Fruit fly (Drosophila melanogaster) whole organism, embryonic: Measurements from ENCODE around the gene CG33298.

ENCODE experiments used
- Awh ChIP-seq: fragments of 200-800 bp; sonication (Bioruptor generic); IDR thresholded peaks from 2 replicates; pipeline ENCODE4, ENCODE4 v1.3.6; 2022; ENCODE audit warnings: missing biosample characterization, missing genetic modification characterization
- BEAF-32 ChIP-seq: fragments of 200-800 bp; sonication (Bioruptor generic); optimal IDR thresholded peaks from 3 replicates; lab custom pipeline; 2017; ENCODE audit warnings: missing biosample characterization, missing genetic modification characterization, mild to moderate bottlenecking, moderate library complexity, missing genetic modification reagents
- CG10209 ChIP-seq: fragments of 200-800 bp; sonication (Bioruptor generic); optimal IDR thresholded peaks from 3 replicates; lab custom pipeline; 2017; ENCODE audit warnings: missing biosample characterization, mild to moderate bottlenecking, missing genetic modification characterization, missing genetic modification reagents
- CG11093 ChIP-seq: fragments of 200-800 bp; sonication (Bioruptor generic); IDR thresholded peaks from 3 replicates; pipeline ENCODE4 v1.3.6; 2022; ENCODE audit warnings: missing biosample characterization, missing genetic modification characterization
- CG11398 ChIP-seq: fragments of 200-800 bp; sonication (Bioruptor generic); optimal IDR thresholded peaks from 2 replicates; lab custom pipeline; 2016; ENCODE audit warnings: missing biosample characterization, missing genetic modification characterization
- CG11723 ChIP-seq: fragments of 200-800 bp; sonication (Bioruptor generic); optimal IDR thresholded peaks from 2 replicates; lab custom pipeline; 2017; ENCODE audit warnings: missing biosample characterization, mild to moderate bottlenecking, missing genetic modification characterization
- CG12769 ChIP-seq: fragments of 200-800 bp; sonication (Bioruptor generic); optimal IDR thresholded peaks from 2 replicates; lab custom pipeline; 2019; ENCODE audit warnings: missing biosample characterization, mild to moderate bottlenecking, missing genetic modification characterization, moderate library complexity
- CG12942 ChIP-seq: fragments of 200-800 bp; sonication (Bioruptor generic); optimal IDR thresholded peaks from 3 replicates; lab custom pipeline; 2016; ENCODE audit warnings: missing biosample characterization, missing genetic modification characterization
- CG17186 ChIP-seq: fragments of 200-800 bp; sonication (Bioruptor generic); optimal IDR thresholded peaks from 3 replicates; lab custom pipeline; 2017; ENCODE audit warnings: missing biosample characterization, missing genetic modification reagents, missing genetic modification characterization
- CG17328 ChIP-seq: fragments of 200-800 bp; sonication (Bioruptor generic); IDR thresholded peaks from 2 replicates; pipeline ENCODE4 v1.3.6; 2022; ENCODE audit warnings: missing biosample characterization, missing genetic modification characterization
- CG17359 ChIP-seq: fragments of 200-800 bp; sonication (Bioruptor generic); optimal IDR thresholded peaks from 3 replicates; lab custom pipeline; 2018; ENCODE audit warnings: missing biosample characterization, mild to moderate bottlenecking, missing genetic modification characterization, moderate library complexity
- CG18599 ChIP-seq: fragments of 200-800 bp; sonication (Bioruptor generic); optimal IDR thresholded peaks from 3 replicates; lab custom pipeline; 2017; ENCODE audit warnings: missing biosample characterization, missing genetic modification characterization, mild to moderate bottlenecking, moderate library complexity, missing genetic modification reagents
- CG18619 ChIP-seq: fragments of 200-800 bp; sonication (Bioruptor generic); optimal IDR thresholded peaks from 3 replicates; lab custom pipeline; 2017; ENCODE audit warnings: missing biosample characterization, mild to moderate bottlenecking, missing genetic modification characterization
- CG2875 ChIP-seq: fragments of 200-800 bp; sonication (Bioruptor generic); optimal IDR thresholded peaks from 2 replicates; lab custom pipeline; 2017; ENCODE audit warnings: missing biosample characterization, mild to moderate bottlenecking, missing genetic modification characterization, missing genetic modification reagents
- CG32772 ChIP-seq: fragments of 200-800 bp; sonication (Bioruptor generic); IDR thresholded peaks from 2 replicates; pipeline ENCODE4 v1.3.6; 2022; ENCODE audit warnings: missing biosample characterization, missing genetic modification characterization
- CG3838 ChIP-seq: fragments of 200-800 bp; sonication (Bioruptor generic); optimal IDR thresholded peaks from 3 replicates; lab custom pipeline; 2016; ENCODE audit warnings: missing biosample characterization, missing genetic modification characterization
- CG6272 ChIP-seq: fragments of 200-800 bp; sonication (Bioruptor generic); IDR thresholded peaks from 2 replicates; pipeline ENCODE4 v1.3.6; 2022; ENCODE audit warnings: missing biosample characterization, missing genetic modification characterization
- CG6791 ChIP-seq: fragments of 200-800 bp; sonication (Bioruptor generic); IDR thresholded peaks from 3 replicates; pipeline ENCODE4 v1.3.6; 2022; ENCODE audit warnings: missing biosample characterization, missing genetic modification characterization; ENCODE audit not compliant: partially characterized antibody
- CG6813 ChIP-seq: fragments of 200-800 bp; sonication (Bioruptor generic); optimal IDR thresholded peaks from 2 replicates; lab custom pipeline; 2017; ENCODE audit warnings: missing biosample characterization, missing genetic modification characterization, mild to moderate bottlenecking, moderate library complexity, missing genetic modification reagents
- CG9727 ChIP-seq: fragments of 200-800 bp; sonication (Bioruptor generic); optimal IDR thresholded peaks from 3 replicates; lab custom pipeline; 2017; ENCODE audit warnings: missing biosample characterization, mild to moderate bottlenecking, missing genetic modification characterization
- CHES-1-like ChIP-seq: fragments of 200-800 bp; sonication (Bioruptor generic); optimal IDR thresholded peaks from 2 replicates; lab custom pipeline; 2016; ENCODE audit warnings: missing biosample characterization, missing genetic modification characterization
- CTCF ChIP-seq: fragments of 200-800 bp; sonication (Bioruptor generic); optimal IDR thresholded peaks from 2 replicates; lab custom pipeline; 2017; ENCODE audit warnings: missing biosample characterization, mild to moderate bottlenecking, missing genetic modification characterization, moderate library complexity
- CrebB ChIP-seq: fragments of 200-800 bp; sonication (Bioruptor generic); optimal IDR thresholded peaks from 3 replicates; lab custom pipeline; 2018; ENCODE audit warnings: missing biosample characterization, mild to moderate bottlenecking, missing genetic modification characterization
- D ChIP-seq, 2 experiments: fragments of 200-800 bp in 1 of 2; fragments of >200 bp in 1 of 2; sonication (Bioruptor generic) in 1 of 2; optimal IDR thresholded peaks; 2 replicates in 1 of 2; 3 replicates in 1 of 2; lab custom pipeline; 2017; ENCODE audit warnings: mild to moderate bottlenecking in 1 of 2, missing biosample characterization in 1 of 2, missing genetic modification characterization in 1 of 2, missing genetic modification reagents in 1 of 2
- E2f1 ChIP-seq: fragments of 200-800 bp; sonication (Bioruptor generic); IDR thresholded peaks from 2 replicates; pipeline ENCODE4 v1.3.6; 2022; ENCODE audit warnings: missing biosample characterization, missing genetic modification characterization
- Hr51 ChIP-seq, 2 experiments: fragments of 200-800 bp; sonication (Bioruptor generic); optimal IDR thresholded peaks; 2 replicates in 1 of 2; 3 replicates in 1 of 2; lab custom pipeline; 2016 to 2018; ENCODE audit warnings: missing biosample characterization in 2 of 2, missing genetic modification characterization in 2 of 2, mild to moderate bottlenecking in 1 of 2, moderate library complexity in 1 of 2
- Lpt ChIP-seq: fragments of >200 bp; optimal IDR thresholded peaks from 2 replicates; lab custom pipeline; 2018; ENCODE audit warnings: missing biosample characterization, missing genetic modification characterization
- Mes4 ChIP-seq: fragments of 200-800 bp; sonication (Bioruptor generic); optimal IDR thresholded peaks from 2 replicates; lab custom pipeline; 2016; ENCODE audit warnings: missing biosample characterization, missing genetic modification characterization
- NfI ChIP-seq: fragments of 200-800 bp; sonication (Bioruptor generic); optimal IDR thresholded peaks from 3 replicates; lab custom pipeline; 2018; ENCODE audit warnings: missing biosample characterization, mild to moderate bottlenecking, missing genetic modification characterization, moderate library complexity
- Optix ChIP-seq: fragments of 200-800 bp; sonication (Bioruptor generic); IDR thresholded peaks from 3 replicates; pipeline ENCODE4 v1.3.6; 2022; ENCODE audit warnings: missing biosample characterization, missing genetic modification characterization
- az2 ChIP-seq: fragments of 200-800 bp; sonication (Bioruptor generic); optimal IDR thresholded peaks from 3 replicates; lab custom pipeline; 2016; ENCODE audit warnings: missing biosample characterization, missing genetic modification characterization
- cad ChIP-seq: fragments of >200 bp; optimal IDR thresholded peaks from 2 replicates; lab custom pipeline; 2017; ENCODE audit warnings: missing biosample characterization, missing genetic modification characterization
- chinmo ChIP-seq: fragments of 200-800 bp; sonication (Bioruptor generic); IDR thresholded peaks from 4 replicates; pipeline ENCODE4 v1.3.6; 2022; ENCODE audit warnings: missing biosample characterization, missing genetic modification characterization; ENCODE audit not compliant: partially characterized antibody
- disco-r ChIP-seq: fragments of 200-800 bp; sonication (Bioruptor generic); optimal IDR thresholded peaks from 2 replicates; lab custom pipeline; 2016; ENCODE audit warnings: missing biosample characterization, missing genetic modification characterization
- emc ChIP-seq: fragments of 200-800 bp; sonication (Bioruptor generic); optimal IDR thresholded peaks from 2 replicates; lab custom pipeline; 2016; ENCODE audit warnings: missing biosample characterization, missing genetic modification characterization
- eve ChIP-seq, 2 experiments: fragments of >200 bp; optimal IDR thresholded peaks; 2 replicates each; lab custom pipeline; 2017; ENCODE audit warnings: missing biosample characterization in 2 of 2, missing genetic modification characterization in 2 of 2
- fd3F ChIP-seq: fragments of 200-800 bp; sonication (Bioruptor generic); optimal IDR thresholded peaks from 2 replicates; lab custom pipeline; 2018; ENCODE audit warnings: missing biosample characterization, mild to moderate bottlenecking, missing genetic modification characterization, moderate library complexity
- fru ChIP-seq: fragments of >200 bp; optimal IDR thresholded peaks from 2 replicates; lab custom pipeline; 2017
- h ChIP-seq: fragments of >200 bp; optimal IDR thresholded peaks from 2 replicates; lab custom pipeline; 2017
- inv ChIP-seq: fragments of 200-800 bp; sonication (Bioruptor generic); IDR thresholded peaks from 2 replicates; pipeline ENCODE4 v1.3.6; 2022; ENCODE audit warnings: missing biosample characterization, missing genetic modification characterization; ENCODE audit not compliant: partially characterized antibody
- kay ChIP-seq: fragments of 200-800 bp; sonication (Bioruptor generic); optimal IDR thresholded peaks from 2 replicates; lab custom pipeline; 2016; ENCODE audit warnings: missing biosample characterization, missing genetic modification characterization
- lmd ChIP-seq: fragments of 200-800 bp; sonication (Bioruptor generic); IDR thresholded peaks from 2 replicates; pipeline ENCODE4 v1.3.6; 2022; ENCODE audit warnings: missing biosample characterization, missing genetic modification characterization
- lola ChIP-seq, 3 experiments: fragments of >200 bp in 2 of 3; fragments of 200-800 bp in 1 of 3; sonication (Bioruptor generic) in 1 of 3; optimal IDR thresholded peaks; 2 replicates each; lab custom pipeline; 2017 to 2019; ENCODE audit warnings: missing biosample characterization in 3 of 3, missing genetic modification characterization in 3 of 3, mild to moderate bottlenecking in 1 of 3, moderate library complexity in 1 of 3
- luna ChIP-seq: fragments of 200-800 bp; sonication (Bioruptor generic); optimal IDR thresholded peaks from 2 replicates; lab custom pipeline; 2016; ENCODE audit warnings: missing biosample characterization, missing genetic modification characterization
- nmo ChIP-seq: fragments of 200-800 bp; sonication (Bioruptor generic); optimal IDR thresholded peaks from 2 replicates; lab custom pipeline; 2018; ENCODE audit warnings: missing biosample characterization, mild to moderate bottlenecking, missing genetic modification characterization, moderate library complexity
- ro ChIP-seq: fragments of 200-800 bp; sonication (Bioruptor generic); IDR thresholded peaks from 2 replicates; pipeline ENCODE4 v1.3.6; 2022; ENCODE audit warnings: missing biosample characterization, missing genetic modification characterization
- row ChIP-seq: fragments of 200-800 bp; sonication (Bioruptor generic); IDR thresholded peaks from 3 replicates; pipeline ENCODE4 v1.3.6; 2022; ENCODE audit warnings: missing biosample characterization, missing genetic modification characterization
- sima ChIP-seq: fragments of 200-800 bp; sonication (Bioruptor generic); optimal IDR thresholded peaks from 2 replicates; lab custom pipeline; 2016; ENCODE audit warnings: missing biosample characterization, missing genetic modification characterization
- slbo ChIP-seq: fragments of 200-800 bp; sonication (Bioruptor generic); IDR thresholded peaks from 2 replicates; pipeline ENCODE4 v1.3.6; 2022; ENCODE audit warnings: missing biosample characterization, missing genetic modification characterization
- sob ChIP-seq: fragments of 200-800 bp; sonication (Bioruptor generic); IDR thresholded peaks from 2 replicates; pipeline ENCODE4 v1.3.6; 2022; ENCODE audit warnings: missing biosample characterization, missing genetic modification characterization
- tgo ChIP-seq: fragments of 200-800 bp; sonication (Bioruptor generic); IDR thresholded peaks from 3 replicates; pipeline ENCODE4 v1.3.6; 2022; ENCODE audit warnings: missing biosample characterization, missing genetic modification characterization
- twi ChIP-seq: fragments of 200-800 bp; optimal IDR thresholded peaks from 2 replicates; lab custom pipeline; 2019; ENCODE audit warnings: missing biosample characterization, mild to moderate bottlenecking, missing genetic modification characterization, moderate library complexity

Gene CG33298

dm6 chr2L:9564527-9564926 lies 69.3 kb downstream of the CG33298 start (continued):
- peak; percentile 55 for TF ChIP-seq row (GFP tag; lab: Robert Waterston, UW)
- TF ChIP-seq az2, result peak; percentile 8
- no peak for TF ChIP-seq Lpt (GFP tag; lab: Kevin White, UChicago)
- peak; percentile 45 for TF ChIP-seq CG10209 (GFP tag; lab: Kevin White, UChicago)
- no peak for TF ChIP-seq CrebB (tag; lab: Kevin White, UChicago)
- no peak for TF ChIP-seq disco-r
- TF ChIP-seq kay, result no peak
- TF ChIP-seq BEAF-32 (GFP tag; lab: Kevin White, UChicago), result no peak
- TF ChIP-seq luna (GFP tag; lab: Kevin White, UChicago), result no peak
- no peak for TF ChIP-seq CG17186 (GFP tag; lab: Kevin White, UChicago)
- TF ChIP-seq CG11398 (GFP tag; lab: Kevin White, UChicago), result no peak
- peak; percentile 48; the same call in 2 of the 3 replicates for TF ChIP-seq tgo (GFP tag; lab: Robert Waterston, UW)
- TF ChIP-seq emc (GFP tag; lab: Kevin White, UChicago), result no peak
- TF ChIP-seq sob (GFP tag; lab: Robert Waterston, UW), result no peak
- no peak for TF ChIP-seq Awh
- peak; percentile 35; the same call in 1 of the 2 replicates for TF ChIP-seq slbo (GFP tag; lab: Robert Waterston, UW)
- TF ChIP-seq CG2875, result no peak
- peak; percentile 12 for TF ChIP-seq NfI
- no peak for TF ChIP-seq CG12942 (GFP tag; lab: Kevin White, UChicago)
- TF ChIP-seq D (optimal IDR thresholded peaks at IDR 0.05; lab: Kevin White, UChicago), result no peak
- TF ChIP-seq D (GFP tag; optimal IDR thresholded peaks at IDR 0.05; lab: Kevin White, UChicago), result peak; percentile 6
- TF ChIP-seq twi (tag; lab: Kevin White, UChicago), result no peak
- TF ChIP-seq CTCF (GFP tag; lab: Kevin White, UChicago), result no peak
- peak; percentile 41 for TF ChIP-seq fd3F
- TF ChIP-seq Hr51 (GFP tag; optimal IDR thresholded peaks at IDR 0.05; lab: Kevin White, UChicago), result peak in 1 of 2 experiments; percentile 74
- TF ChIP-seq nmo (GFP tag; lab: Kevin White, UChicago), result peak; percentile 54
- no peak for TF ChIP-seq CG12769 (tag; lab: Kevin White, UChicago)
- TF ChIP-seq cad (GFP tag; lab: Kevin White, UChicago), result no peak
- TF ChIP-seq lola (GFP tag; optimal IDR thresholded peaks at IDR 0.05; lab: Kevin White, UChicago), result no peak
- no peak for TF ChIP-seq Optix (GFP tag; lab: Robert Waterston, UW)
- TF ChIP-seq CG32772 (GFP tag; lab: Robert Waterston, UW), result no peak
- TF ChIP-seq CG6791, result no peak
- TF ChIP-seq lmd (GFP tag; lab: Robert Waterston, UW), result peak; percentile 59
- no peak for TF ChIP-seq ro (GFP tag; lab: Robert Waterston, UW)
- peak; percentile 53 for TF ChIP-seq CG17359 (tag; lab: Kevin White, UChicago)
- TF ChIP-seq eve (GFP tag; optimal IDR thresholded peaks at IDR 0.05; lab: Kevin White, UChicago), result peak in 1 of 2 experiments; percentile 31
- no peak for TF ChIP-seq Mes4
- TF ChIP-seq CG9727 (GFP tag; lab: Kevin White, UChicago), result peak; percentile 31
- TF ChIP-seq CHES-1-like (GFP tag; lab: Kevin White, UChicago), result no peak
- TF ChIP-seq chinmo (GFP tag; lab: Robert Waterston, UW), result no peak
- TF ChIP-seq sima (GFP tag; lab: Kevin White, UChicago), result no peak
- TF ChIP-seq CG11723, result no peak
- TF ChIP-seq CG11093 (GFP tag; lab: Robert Waterston, UW), result no peak
- peak; percentile 68 for TF ChIP-seq CG18599 (GFP tag; lab: Kevin White, UChicago)
- TF ChIP-seq CG18619 (GFP tag; lab: Kevin White, UChicago), result peak; percentile 32
- TF ChIP-seq CG17328 (GFP tag; lab: Robert Waterston, UW), result no peak
- TF ChIP-seq CG6813, result no peak
- TF ChIP-seq h (lab: Kevin White, UChicago), result no peak
- no peak for TF ChIP-seq CG6272 (GFP tag; lab: Robert Waterston, UW)
- no peak for TF ChIP-seq inv
- TF ChIP-seq fru (lab: Kevin White, UChicago), result no peak
- no peak; the same call in 1 of the 2 replicates for TF ChIP-seq E2f1
- TF ChIP-seq CG3838, result no peak
